Fruit fly (Drosophila melanogaster): ENCODE data around the gene CG10013.

CG10013 gene

dm6 chr3R:12369135-12369792, 45.9 kb downstream of the CG10013 start, which contains the start of gene GstD1:
TSS of gene GstD1 (minus strand) at chr3R:12369268.
- TF ChIP-seq CG8478 (optimal IDR thresholded peaks at IDR 0.05): no peak

dm6 chr3R:12369793-12370642, 46.7 kb downstream of the CG10013 start:
- TF ChIP-seq CG8478 (optimal IDR thresholded peaks at IDR 0.05) (no peak), CTCF (optimal IDR thresholded peaks at IDR 0.05) (no peak)

dm6 chr3R:12370643-12370995, 47.3 kb downstream of the CG10013 start:
- TF ChIP-seq CG8478 (optimal IDR thresholded peaks at IDR 0.05) (no peak), CTCF (optimal IDR thresholded peaks at IDR 0.05) (no peak)

DNA sequence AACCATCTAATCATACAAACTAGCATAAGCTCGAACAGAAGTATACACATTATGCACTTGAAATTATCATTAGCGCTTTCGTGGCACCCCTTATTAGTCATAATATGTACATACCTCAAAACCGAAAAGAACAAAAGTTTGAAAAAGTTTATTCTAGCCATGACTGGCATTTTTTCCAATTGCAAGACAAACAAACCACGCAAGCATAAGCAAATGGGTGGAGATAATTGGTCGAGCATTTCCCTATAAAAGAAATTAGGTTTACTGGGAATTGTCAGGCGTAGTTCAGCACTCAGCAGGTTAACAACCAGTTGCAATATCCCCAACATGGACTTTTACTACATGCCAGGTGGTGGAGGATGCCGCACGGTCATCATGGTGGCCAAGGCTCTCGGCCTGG, 48.4 kb downstream of the CG10013 start, which contains the start of gene GstD2:
TSS of gene GstD2 (plus strand) at position 301 of the 400 bp plus-strand sequence.
- TF ChIP-seq CTCF (optimal IDR thresholded peaks at IDR 0.05) (no peak), CG8478 (optimal IDR thresholded peaks at IDR 0.05) (no peak)

dm6 chr3R:12372800-12373199, 49.5 kb downstream of the CG10013 start, which contains the start of gene GstD3:
TSS of gene GstD3 (plus strand) at chr3R:12373068.
- no peak for TF ChIP-seq CG8478 (optimal IDR thresholded peaks at IDR 0.05)
- TF ChIP-seq CTCF (optimal IDR thresholded peaks at IDR 0.05): no peak

dm6 chr3R:12373800-12374199, 50.5 kb downstream of the CG10013 start, which contains the start of gene GstD4:
TSS of gene GstD4 (plus strand) at chr3R:12374100.
- TF ChIP-seq CG8478 (optimal IDR thresholded peaks at IDR 0.05) (no peak), CTCF (optimal IDR thresholded peaks at IDR 0.05) (no peak)
